Worm (Caenorhabditis elegans) whole organism, mixed stage, embryonic: ENCODE results near the gene nlp-26.

ENCODE experiments used
- mep-1 ChIP-seq: fragments of 150-350 bp; optimal IDR thresholded peaks from 2 replicates; lab custom pipeline; 2017; ENCODE audit warnings: missing biosample characterization, missing genetic modification reagents, missing genetic modification characterization, inconsistent platforms
- nhr-2 ChIP-seq: fragments of 150-350 bp; optimal IDR thresholded peaks from 2 replicates; lab custom pipeline; 2014; ENCODE audit warnings: missing biosample characterization, missing genetic modification characterization
- snpc-4 ChIP-seq: fragments of 150-350 bp; optimal IDR thresholded peaks from 2 replicates; lab custom pipeline; 2014; ENCODE audit warnings: missing biosample characterization, missing genetic modification characterization

- no peak for TF ChIP-seq snpc-4 (tag; lab: Kevin White, UChicago)
- TF ChIP-seq nhr-2 (tag; lab: Kevin White, UChicago) = no peak
- TF ChIP-seq mep-1 (tag; lab: Kevin White, UChicago) = no peak
Observed at ce11 chrV:19605415-19605814, 7.8 kb upstream of the nlp-26 start.
